Fruit fly (Drosophila melanogaster): ENCODE results near the gene knrl.

- TF ChIP-seq CG7987 (GFP tag; optimal IDR thresholded peaks at IDR 0.05) (no peak), dmrt99B (tag; optimal IDR thresholded peaks at IDR 0.05) (no peak), CG1529 (GFP tag; optimal IDR thresholded peaks at IDR 0.05) (no peak), Myb (GFP tag; optimal IDR thresholded peaks at IDR 0.05) (no peak), slou (GFP tag; optimal IDR thresholded peaks at IDR 0.05) (no peak), fd64A (GFP tag; optimal IDR thresholded peaks at IDR 0.05) (no peak), CG4820 (GFP tag; optimal IDR thresholded peaks at IDR 0.05) (no peak)
These were observed 50.3 kb downstream of the knrl start for dm6 chr3L:20570134-20570533.

Measured in whole organism, embryonic.